Worm (Caenorhabditis elegans): ENCODE measurements around the gene F53F1.4.

The F53F1.4 gene

ce11 chrV:13423608-13424007 is 12.7 kb downstream of the F53F1.4 start, which contains the start of gene srv-10:
Gene srv-10 (plus strand): TSS chrV:13423908.
- TF ChIP-seq nhr-237 (tag; optimal IDR thresholded peaks at IDR 0.05) (no peak), nhr-10 (tag; optimal IDR thresholded peaks at IDR 0.05) (no peak), mdl-1 (tag; optimal IDR thresholded peaks at IDR 0.05) (no peak), sma-9 (GFP tag; optimal IDR thresholded peaks at IDR 0.05) (no peak), sma-9 (tag; optimal IDR thresholded peaks at IDR 0.05) (no peak), ama-1 (optimal IDR thresholded peaks at IDR 0.05) (no peak), nhr-12 (tag; optimal IDR thresholded peaks at IDR 0.05) (no peak)

- TF ChIP-seq ceh-16 (tag; optimal IDR thresholded peaks at IDR 0.05): no peak
- no peak for TF ChIP-seq nhr-10 (tag; optimal IDR thresholded peaks at IDR 0.05)
- TF ChIP-seq Y55F3AM.14 (GFP tag; optimal IDR thresholded peaks at IDR 0.05): no peak
- TF ChIP-seq nhr-6 (tag; optimal IDR thresholded peaks at IDR 0.05): no peak
- no peak for TF ChIP-seq nhr-12 (tag; optimal IDR thresholded peaks at IDR 0.05)
- no peak for TF ChIP-seq egl-27 (tag; optimal IDR thresholded peaks at IDR 0.05)
- no peak for TF ChIP-seq unc-55 (GFP tag; optimal IDR thresholded peaks at IDR 0.05)
- no peak for TF ChIP-seq nhr-23 (tag; optimal IDR thresholded peaks at IDR 0.05)
- no peak for TF ChIP-seq elt-3 (tag; optimal IDR thresholded peaks at IDR 0.05)
- TF ChIP-seq unc-39 (tag; optimal IDR thresholded peaks at IDR 0.05): no peak
- TF ChIP-seq mab-5 (tag; optimal IDR thresholded peaks at IDR 0.05): no peak
- TF ChIP-seq fos-1 (tag; optimal IDR thresholded peaks at IDR 0.05): no peak
- TF ChIP-seq nhr-21 (tag; optimal IDR thresholded peaks at IDR 0.05): no peak
- no peak for TF ChIP-seq lsy-2 (tag; optimal IDR thresholded peaks at IDR 0.05)
- TF ChIP-seq peb-1 (tag; optimal IDR thresholded peaks at IDR 0.05): no peak
- TF ChIP-seq nhr-77 (tag; optimal IDR thresholded peaks at IDR 0.05): no peak
- no peak for TF ChIP-seq elt-1 (tag; optimal IDR thresholded peaks at IDR 0.05)
- no peak for TF ChIP-seq R02D3.7 (tag; optimal IDR thresholded peaks at IDR 0.05)
Observed at ce11 chrV:13426764-13427163, 15.9 kb downstream of the F53F1.4 start, which contains the start of gene srd-18. Gene srd-18 (minus strand): TSS chrV:13426864.

ce11 chrV:13427378-13427777 is 16.5 kb downstream of the F53F1.4 start:
- TF ChIP-seq lin-13 (GFP tag; optimal IDR thresholded peaks at IDR 0.05): no peak
- TF ChIP-seq ceh-16 (tag; optimal IDR thresholded peaks at IDR 0.05): no peak
- TF ChIP-seq egl-27 (tag; optimal IDR thresholded peaks at IDR 0.05): no peak
- no peak for TF ChIP-seq Y55F3AM.14 (GFP tag; optimal IDR thresholded peaks at IDR 0.05)

ce11 chrV:13428660-13429059 is 17.8 kb downstream of the F53F1.4 start, which contains the start of gene srd-19:
Gene srd-19 (minus strand): TSS chrV:13428760.
- TF ChIP-seq gmeb-1 (tag; optimal IDR thresholded peaks at IDR 0.05) (no peak), nhr-10 (tag; optimal IDR thresholded peaks at IDR 0.05) (no peak), lin-39 (tag; optimal IDR thresholded peaks at IDR 0.05) (no peak), ceh-16 (tag; optimal IDR thresholded peaks at IDR 0.05) (no peak), blmp-1 (tag; optimal IDR thresholded peaks at IDR 0.05; ENCODE audit: insufficient read depth) (no peak), lsy-2 (tag; optimal IDR thresholded peaks at IDR 0.05) (no peak), snpc-4 (tag; optimal IDR thresholded peaks at IDR 0.05) (no peak), ZK546.5 (tag; optimal IDR thresholded peaks at IDR 0.05) (no peak), mdl-1 (tag; optimal IDR thresholded peaks at IDR 0.05) (no peak), mab-5 (tag; optimal IDR thresholded peaks at IDR 0.05) (no peak)

ce11 chrV:13432364-13432763 is 21.5 kb downstream of the F53F1.4 start, which contains the start of gene srd-17:
Gene srd-17 (minus strand): TSS chrV:13432714.
- no peak for TF ChIP-seq blmp-1 (tag; optimal IDR thresholded peaks at IDR 0.05; ENCODE audit: insufficient read depth)
- no peak for TF ChIP-seq Y55F3AM.14 (GFP tag; optimal IDR thresholded peaks at IDR 0.05)
- TF ChIP-seq skn-1 (tag; optimal IDR thresholded peaks at IDR 0.05): no peak
- TF ChIP-seq nhr-11 (tag; optimal IDR thresholded peaks at IDR 0.05): no peak
- TF ChIP-seq peb-1 (tag; optimal IDR thresholded peaks at IDR 0.05): no peak
- no peak for TF ChIP-seq fos-1 (tag; optimal IDR thresholded peaks at IDR 0.05)
- no peak for TF ChIP-seq mdl-1 (tag; optimal IDR thresholded peaks at IDR 0.05)
- no peak for TF ChIP-seq ceh-16 (tag; optimal IDR thresholded peaks at IDR 0.05)
- TF ChIP-seq lin-39 (tag; optimal IDR thresholded peaks at IDR 0.05): no peak

- no peak for TF ChIP-seq fos-1 (tag; optimal IDR thresholded peaks at IDR 0.05)
- TF ChIP-seq sem-4 (tag; optimal IDR thresholded peaks at IDR 0.05): no peak
- TF ChIP-seq ceh-16 (tag; optimal IDR thresholded peaks at IDR 0.05): no peak
- peak; percentile 49 for TF ChIP-seq gmeb-1 (tag; optimal IDR thresholded peaks at IDR 0.05)
Observed at ce11 chrV:13437473-13438074, 26.7 kb downstream of the F53F1.4 start, which contains the start of gene mes-4. Gene mes-4 (minus strand): TSS chrV:13437545.
